Worm (Caenorhabditis elegans): ENCODE data around the gene idpc-4.

DNA sequence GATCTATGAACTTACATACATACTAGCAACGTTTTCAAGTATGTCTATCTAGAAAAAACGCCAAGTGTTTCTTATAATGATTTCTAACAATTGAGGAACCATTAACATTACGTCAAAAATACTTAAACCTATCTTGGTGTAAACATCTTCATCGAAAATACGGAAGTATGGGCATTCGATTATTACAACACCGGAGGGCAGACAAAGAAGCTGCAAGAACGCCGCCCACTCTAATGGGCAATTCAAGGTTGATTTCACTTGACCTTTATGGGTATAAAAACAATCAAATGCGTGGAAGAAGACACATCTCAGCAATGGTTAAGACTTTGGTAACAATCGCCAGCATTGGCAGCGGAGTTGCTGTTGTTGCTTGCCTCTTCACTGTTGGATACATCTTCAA lies 4.4 kb downstream of the idpc-4 start, which contains the start of gene col-146:
- TF ChIP-seq med-1 (GFP tag; optimal IDR thresholded peaks at IDR 0.05; ENCODE audit: insufficient read depth) = no peak
- TF ChIP-seq cog-1 (tag; optimal IDR thresholded peaks at IDR 0.05) = no peak
- no peak for TF ChIP-seq flt-1 (GFP tag; IDR thresholded peaks at IDR 0.05)
- no peak for TF ChIP-seq ref-1 (GFP tag; conservative IDR thresholded peaks at IDR 0.05)
- TF ChIP-seq klf-2 (GFP tag; conservative IDR thresholded peaks at IDR 0.05) = no peak
- no peak for TF ChIP-seq tab-1 (GFP tag; IDR thresholded peaks at IDR 0.05)

All from whole organism, midembryonic.